Fruit fly (Drosophila melanogaster): ENCODE measurements around the gene loco.

- TF ChIP-seq dmrt93B (GFP tag; optimal IDR thresholded peaks at IDR 0.05) (no peak), OdsH (GFP tag; optimal IDR thresholded peaks at IDR 0.05) (no peak), Hr78 (GFP tag; optimal IDR thresholded peaks at IDR 0.05) (no peak), Abd-B (GFP tag; optimal IDR thresholded peaks at IDR 0.05) (no peak)
Measured at dm6 chr3R:22629174-22629573, 10.0 kb downstream of the loco start.

Measured in whole organism, wandering third instar larva.